Fruit fly (Drosophila melanogaster) whole organism, adult: ENCODE data around the gene CG6067.

ENCODE experiments used
- CG11617 ChIP-seq: fragments of 200-800 bp; sonication (Bioruptor generic); optimal IDR thresholded peaks from 2 replicates; lab custom pipeline; 2017; ENCODE audit warnings: mild to moderate bottlenecking, missing biosample characterization, missing genetic modification reagents, missing genetic modification characterization
- CG12768 ChIP-seq: fragments of 200-800 bp; sonication (Bioruptor generic); optimal IDR thresholded peaks from 2 replicates; lab custom pipeline; 2017; ENCODE audit warnings: missing biosample characterization, missing genetic modification characterization, mild to moderate bottlenecking, moderate library complexity, missing genetic modification reagents
- CG14711 ChIP-seq: fragments of 200-800 bp; sonication (Bioruptor generic); optimal IDR thresholded peaks from 2 replicates; lab custom pipeline; 2018; ENCODE audit warnings: missing biosample characterization, mild to moderate bottlenecking, missing genetic modification characterization, moderate library complexity
- CG1620 ChIP-seq: fragments of 200-800 bp; sonication (Bioruptor generic); optimal IDR thresholded peaks from 2 replicates; lab custom pipeline; 2016; ENCODE audit warnings: missing biosample characterization, missing genetic modification characterization
- CG33017 ChIP-seq: fragments of 200-800 bp; sonication (Bioruptor generic); optimal IDR thresholded peaks from 2 replicates; lab custom pipeline; 2018; ENCODE audit warnings: missing biosample characterization, mild to moderate bottlenecking, missing genetic modification characterization, moderate library complexity
- CG5204 ChIP-seq: fragments of 200-800 bp; sonication (Bioruptor generic); optimal IDR thresholded peaks from 2 replicates; lab custom pipeline; 2016; ENCODE audit warnings: missing biosample characterization, missing genetic modification characterization
- CG7101 ChIP-seq: fragments of 200-800 bp; sonication (Bioruptor generic); optimal IDR thresholded peaks from 2 replicates; lab custom pipeline; 2018; ENCODE audit warnings: missing biosample characterization, mild to moderate bottlenecking, missing genetic modification characterization, moderate library complexity
- Clk ChIP-seq: fragments of 200-800 bp; sonication (Bioruptor generic); optimal IDR thresholded peaks from 2 replicates; lab custom pipeline; 2017; ENCODE audit warnings: missing biosample characterization, missing genetic modification characterization
- Hr96 ChIP-seq: fragments of 200-800 bp; sonication (Bioruptor generic); optimal IDR thresholded peaks from 2 replicates; lab custom pipeline; 2016; ENCODE audit warnings: missing biosample characterization, missing genetic modification characterization
- bab1 ChIP-seq: fragments of 200-800 bp; sonication (Bioruptor generic); optimal IDR thresholded peaks from 3 replicates; lab custom pipeline; 2019; ENCODE audit warnings: missing biosample characterization, mild to moderate bottlenecking, missing genetic modification characterization, moderate library complexity
- cic ChIP-seq: fragments of 200-800 bp; sonication (Bioruptor generic); optimal IDR thresholded peaks from 2 replicates; lab custom pipeline; 2017; ENCODE audit warnings: missing biosample characterization, mild to moderate bottlenecking, missing genetic modification characterization, moderate library complexity
- cnc ChIP-seq, 2 experiments: fragments of >200 bp; optimal IDR thresholded peaks; 2 replicates each; lab custom pipeline; 2017
- ovo ChIP-seq: fragments of 200-800 bp; sonication (Bioruptor generic); optimal IDR thresholded peaks from 2 replicates; lab custom pipeline; 2016; ENCODE audit warnings: missing biosample characterization, missing genetic modification characterization
- pad ChIP-seq: fragments of 200-800 bp; sonication (Bioruptor generic); optimal IDR thresholded peaks from 3 replicates; lab custom pipeline; 2017; ENCODE audit warnings: missing biosample characterization, missing genetic modification characterization, mild to moderate bottlenecking, moderate library complexity, missing genetic modification reagents
- tj ChIP-seq: fragments of 200-800 bp; sonication (Bioruptor generic); optimal IDR thresholded peaks from 3 replicates; lab custom pipeline; 2017; ENCODE audit warnings: missing biosample characterization, mild to moderate bottlenecking, missing genetic modification characterization, moderate library complexity

The CG6067 gene

DNA sequence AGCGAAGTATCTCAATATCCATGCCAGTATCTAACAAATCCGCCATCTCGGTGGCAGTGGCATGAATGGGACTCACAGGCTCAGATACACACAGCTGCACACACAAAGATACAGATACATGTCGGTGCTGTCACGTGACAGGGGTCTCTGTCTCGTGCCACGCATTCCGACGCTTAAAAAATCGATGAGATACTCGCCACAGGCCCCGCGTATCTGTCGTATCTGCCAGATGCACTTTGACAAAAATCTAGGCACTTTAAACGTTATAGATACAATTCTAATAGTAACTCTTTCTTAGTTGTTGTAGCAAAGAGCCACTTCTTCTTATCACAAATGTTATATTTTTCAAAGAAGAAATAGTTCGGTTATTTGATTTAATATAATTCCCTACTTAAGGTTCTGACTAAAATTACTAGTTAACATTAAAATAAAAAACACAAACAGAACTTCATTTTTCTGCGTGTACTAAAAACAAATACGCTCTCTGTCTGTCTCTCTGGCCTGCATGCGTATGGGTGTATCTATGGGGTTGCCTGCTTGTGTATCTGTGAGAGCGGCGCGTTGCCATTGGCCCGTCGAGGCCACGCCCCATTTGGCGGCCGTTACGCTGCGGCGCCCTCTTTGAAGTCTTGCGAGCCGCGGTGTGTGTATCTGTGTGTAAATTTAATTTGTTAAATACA is 45.5 kb downstream of the CG6067 start, which contains the start of gene CG4766:
Gene CG4766, minus strand, starts transcription at position 51 of the 680 bp plus-strand sequence.
- peak; percentile 22 for TF ChIP-seq Hr96 (GFP tag; lab: Kevin White, UChicago)
- TF ChIP-seq cic (GFP tag; lab: Kevin White, UChicago) = no peak
- TF ChIP-seq CG1620 (GFP tag; lab: Kevin White, UChicago) = no peak
- no peak for TF ChIP-seq CG33017

DNA sequence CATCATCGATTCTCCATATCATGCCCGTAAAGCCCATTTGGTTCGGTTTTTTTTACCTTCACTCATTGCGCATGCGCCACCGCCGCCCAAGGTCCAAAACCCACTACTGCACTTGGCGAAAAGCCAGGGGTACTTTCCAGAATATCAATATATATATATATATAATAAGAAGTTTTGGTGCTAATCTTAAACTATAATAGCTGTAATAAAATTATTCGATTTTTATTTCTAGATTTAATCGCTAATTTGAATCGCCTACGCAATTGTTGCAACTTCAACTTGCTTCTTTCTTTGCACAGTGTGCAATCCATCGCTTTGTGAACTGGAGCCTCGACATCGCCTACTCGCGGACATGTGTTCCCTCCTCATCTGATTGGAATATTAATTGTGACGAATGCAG is 48.4 kb downstream of the CG6067 start:
- TF ChIP-seq Hr96 (GFP tag; lab: Kevin White, UChicago) (no peak), CG7101 (no peak), cic (GFP tag; lab: Kevin White, UChicago) (no peak), Clk (GFP tag; lab: Kevin White, UChicago) (no peak), CG11617 (GFP tag; lab: Kevin White, UChicago) (no peak), cnc (optimal IDR thresholded peaks at IDR 0.05; lab: Kevin White, UChicago) (no peak)

DNA sequence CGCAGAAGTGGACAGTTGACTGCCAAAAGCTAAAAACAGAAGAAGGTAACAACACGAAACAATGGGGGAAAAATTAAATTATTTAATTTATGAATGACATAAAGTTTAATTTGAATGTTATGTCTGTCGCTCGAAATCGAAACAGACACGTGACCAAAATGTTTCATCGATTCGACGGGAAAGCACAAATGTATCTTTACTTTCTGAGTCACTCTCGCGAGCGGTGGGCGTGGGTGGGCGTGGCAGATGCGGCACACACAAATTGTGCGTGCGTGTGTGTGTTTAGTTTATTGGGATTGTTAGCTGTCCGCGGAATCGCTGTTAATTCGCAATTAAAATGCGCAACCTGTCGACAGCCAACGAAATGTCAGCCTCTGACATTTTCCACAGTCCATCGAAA is 52.1 kb downstream of the CG6067 start:
- no peak for TF ChIP-seq CG5204 (GFP tag; lab: Kevin White, UChicago)
- TF ChIP-seq CG12768 (GFP tag; lab: Kevin White, UChicago) = no peak
- no peak for TF ChIP-seq tj (GFP tag; lab: Kevin White, UChicago)
- no peak for TF ChIP-seq CG14711
- TF ChIP-seq CG11617 (GFP tag; lab: Kevin White, UChicago) = no peak
- TF ChIP-seq ovo (GFP tag; lab: Kevin White, UChicago) = no peak
- no peak for TF ChIP-seq CG1620 (GFP tag; lab: Kevin White, UChicago)
- no peak for TF ChIP-seq Hr96 (GFP tag; lab: Kevin White, UChicago)
- no peak for TF ChIP-seq cnc (optimal IDR thresholded peaks at IDR 0.05; lab: Kevin White, UChicago)
- no peak for TF ChIP-seq CG33017
- TF ChIP-seq cic (GFP tag; lab: Kevin White, UChicago) = no peak
- no peak for TF ChIP-seq bab1 (GFP tag; lab: Kevin White, UChicago)
- no peak for TF ChIP-seq pad (GFP tag; lab: Kevin White, UChicago)
- TF ChIP-seq CG7101 = no peak
